Fruit fly (Drosophila melanogaster) whole organism, adult: ENCODE results near the gene CG1138.

Experiments
- CG11617 ChIP-seq: fragments of 200-800 bp; sonication (Bioruptor generic); optimal IDR thresholded peaks from 2 replicates; lab custom pipeline; 2017; ENCODE audit warnings: mild to moderate bottlenecking, missing biosample characterization, missing genetic modification reagents, missing genetic modification characterization
- CG12768 ChIP-seq: fragments of 200-800 bp; sonication (Bioruptor generic); optimal IDR thresholded peaks from 2 replicates; lab custom pipeline; 2017; ENCODE audit warnings: missing biosample characterization, missing genetic modification characterization, mild to moderate bottlenecking, moderate library complexity, missing genetic modification reagents
- CG14711 ChIP-seq: fragments of 200-800 bp; sonication (Bioruptor generic); optimal IDR thresholded peaks from 2 replicates; lab custom pipeline; 2018; ENCODE audit warnings: missing biosample characterization, mild to moderate bottlenecking, missing genetic modification characterization, moderate library complexity
- CG1620 ChIP-seq: fragments of 200-800 bp; sonication (Bioruptor generic); optimal IDR thresholded peaks from 2 replicates; lab custom pipeline; 2016; ENCODE audit warnings: missing biosample characterization, missing genetic modification characterization
- CG33017 ChIP-seq: fragments of 200-800 bp; sonication (Bioruptor generic); optimal IDR thresholded peaks from 2 replicates; lab custom pipeline; 2018; ENCODE audit warnings: missing biosample characterization, mild to moderate bottlenecking, missing genetic modification characterization, moderate library complexity
- CG5204 ChIP-seq: fragments of 200-800 bp; sonication (Bioruptor generic); optimal IDR thresholded peaks from 2 replicates; lab custom pipeline; 2016; ENCODE audit warnings: missing biosample characterization, missing genetic modification characterization
- CG7045 ChIP-seq: fragments of 200-800 bp; sonication (Bioruptor generic); optimal IDR thresholded peaks from 2 replicates; lab custom pipeline; 2017; ENCODE audit warnings: missing biosample characterization, mild to moderate bottlenecking, missing genetic modification characterization
- CG7101 ChIP-seq: fragments of 200-800 bp; sonication (Bioruptor generic); optimal IDR thresholded peaks from 2 replicates; lab custom pipeline; 2018; ENCODE audit warnings: missing biosample characterization, mild to moderate bottlenecking, missing genetic modification characterization, moderate library complexity
- Clk ChIP-seq: fragments of 200-800 bp; sonication (Bioruptor generic); optimal IDR thresholded peaks from 2 replicates; lab custom pipeline; 2017; ENCODE audit warnings: missing biosample characterization, missing genetic modification characterization
- Crg-1 ChIP-seq: fragments of 200-800 bp; sonication (Bioruptor generic); optimal IDR thresholded peaks from 2 replicates; lab custom pipeline; 2016; ENCODE audit warnings: missing biosample characterization, missing genetic modification characterization
- Hr96 ChIP-seq: fragments of 200-800 bp; sonication (Bioruptor generic); optimal IDR thresholded peaks from 2 replicates; lab custom pipeline; 2016; ENCODE audit warnings: missing biosample characterization, missing genetic modification characterization
- Mnt ChIP-seq: fragments of 200-800 bp; sonication (Bioruptor generic); optimal IDR thresholded peaks from 2 replicates; lab custom pipeline; 2016; ENCODE audit warnings: missing biosample characterization, mild to moderate bottlenecking, missing genetic modification characterization
- bab1 ChIP-seq: fragments of 200-800 bp; sonication (Bioruptor generic); optimal IDR thresholded peaks from 3 replicates; lab custom pipeline; 2019; ENCODE audit warnings: missing biosample characterization, mild to moderate bottlenecking, missing genetic modification characterization, moderate library complexity
- cic ChIP-seq: fragments of 200-800 bp; sonication (Bioruptor generic); optimal IDR thresholded peaks from 2 replicates; lab custom pipeline; 2017; ENCODE audit warnings: missing biosample characterization, mild to moderate bottlenecking, missing genetic modification characterization, moderate library complexity
- cnc ChIP-seq, 2 experiments: fragments of >200 bp; optimal IDR thresholded peaks; 2 replicates each; lab custom pipeline; 2017
- kay ChIP-seq: fragments of 200-800 bp; sonication (Bioruptor generic); peaks from one replicate; lab custom pipeline; 2016; ENCODE audit warnings: missing biosample characterization, missing genetic modification characterization, borderline replicate concordance
- ovo ChIP-seq: fragments of 200-800 bp; sonication (Bioruptor generic); optimal IDR thresholded peaks from 2 replicates; lab custom pipeline; 2016; ENCODE audit warnings: missing biosample characterization, missing genetic modification characterization
- pad ChIP-seq: fragments of 200-800 bp; sonication (Bioruptor generic); optimal IDR thresholded peaks from 3 replicates; lab custom pipeline; 2017; ENCODE audit warnings: missing biosample characterization, missing genetic modification characterization, mild to moderate bottlenecking, moderate library complexity, missing genetic modification reagents
- tj ChIP-seq: fragments of 200-800 bp; sonication (Bioruptor generic); optimal IDR thresholded peaks from 3 replicates; lab custom pipeline; 2017; ENCODE audit warnings: missing biosample characterization, mild to moderate bottlenecking, missing genetic modification characterization, moderate library complexity
- toe ChIP-seq: fragments of 200-800 bp; sonication (Bioruptor generic); optimal IDR thresholded peaks from 2 replicates; lab custom pipeline; 2016; ENCODE audit warnings: missing biosample characterization, missing genetic modification characterization

Gene CG1138

DNA sequence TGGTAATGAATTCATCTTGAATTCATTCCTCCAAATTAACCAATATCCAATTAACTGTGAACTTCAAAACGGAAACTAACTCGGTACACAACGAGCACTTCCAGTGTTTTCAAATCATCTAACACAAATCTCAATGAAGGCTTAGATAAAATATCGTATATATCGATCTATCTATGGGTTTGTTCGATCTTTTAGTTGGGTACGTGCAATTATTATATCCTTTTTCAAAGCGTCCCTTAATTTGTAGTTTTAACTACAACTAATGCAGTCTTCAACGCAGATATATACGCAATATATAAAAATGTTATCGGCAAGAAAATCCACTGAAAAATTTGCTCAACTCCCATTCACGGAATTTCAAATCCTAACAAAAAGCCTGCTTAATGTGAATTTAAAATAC is at the start of gene CG1138:
CG1138 (minus strand) TSS at position 101 of the 400 bp plus-strand sequence.
- TF ChIP-seq CG12768 (no peak), Mnt (GFP tag; lab: Kevin White, UChicago) (no peak), Clk (GFP tag; lab: Kevin White, UChicago) (no peak), CG5204 (GFP tag; lab: Kevin White, UChicago) (no peak), kay (GFP tag; lab: Kevin White, UChicago) (no peak), toe (GFP tag; lab: Kevin White, UChicago) (no peak), pad (no peak)

DNA sequence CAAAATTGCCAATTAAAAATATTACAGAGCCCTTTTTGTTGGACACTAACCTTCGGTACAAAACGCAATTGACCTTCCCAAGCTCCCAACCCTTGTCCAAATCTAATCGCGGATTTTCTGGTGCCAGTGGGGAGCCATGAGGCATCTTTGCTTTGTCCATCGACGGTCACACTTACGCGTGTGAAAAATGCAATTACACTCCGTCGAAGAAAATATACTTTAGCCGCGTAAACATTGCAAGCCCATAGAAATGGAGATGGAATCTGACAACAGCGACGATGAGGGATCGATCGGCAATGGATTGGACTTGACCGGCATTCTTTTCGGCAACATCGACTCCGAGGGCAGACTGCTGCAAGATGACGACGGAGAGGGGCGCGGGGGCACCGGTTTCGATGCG is 48.9 kb upstream of the CG1138 start, which contains the start of gene Taf1:
Taf1 (plus strand) TSS at position 150 of the 400 bp plus-strand sequence.
- no peak for TF ChIP-seq CG33017 (tag; lab: Kevin White, UChicago)
- no peak for TF ChIP-seq kay (GFP tag; lab: Kevin White, UChicago)
- TF ChIP-seq Clk (GFP tag; lab: Kevin White, UChicago) = no peak
- no peak for TF ChIP-seq CG14711 (tag; lab: Kevin White, UChicago)
- TF ChIP-seq CG12768 = peak; percentile 39
- TF ChIP-seq CG5204 (GFP tag; lab: Kevin White, UChicago) = no peak
- no peak for TF ChIP-seq pad
- peak; percentile 20 for TF ChIP-seq Mnt (GFP tag; lab: Kevin White, UChicago)
- TF ChIP-seq cic = no peak
- TF ChIP-seq toe (GFP tag; lab: Kevin White, UChicago) = peak; percentile 60
- no peak for TF ChIP-seq CG1620 (GFP tag; lab: Kevin White, UChicago)
- TF ChIP-seq CG11617 (GFP tag; lab: Kevin White, UChicago) = no peak
- TF ChIP-seq Hr96 (GFP tag; lab: Kevin White, UChicago) = peak; percentile 20
- peak; percentile 17 for TF ChIP-seq bab1 (GFP tag; lab: Kevin White, UChicago)
- TF ChIP-seq CG7045 (GFP tag; lab: Kevin White, UChicago) = no peak

- no peak for TF ChIP-seq pad
- TF ChIP-seq cic = peak; percentile 34
Measured at dm6 chr3R:6644334-6644733, 46.5 kb upstream of the CG1138 start, which contains the start of gene Ass. Gene Ass (minus strand): TSS chr3R:6644434.

DNA sequence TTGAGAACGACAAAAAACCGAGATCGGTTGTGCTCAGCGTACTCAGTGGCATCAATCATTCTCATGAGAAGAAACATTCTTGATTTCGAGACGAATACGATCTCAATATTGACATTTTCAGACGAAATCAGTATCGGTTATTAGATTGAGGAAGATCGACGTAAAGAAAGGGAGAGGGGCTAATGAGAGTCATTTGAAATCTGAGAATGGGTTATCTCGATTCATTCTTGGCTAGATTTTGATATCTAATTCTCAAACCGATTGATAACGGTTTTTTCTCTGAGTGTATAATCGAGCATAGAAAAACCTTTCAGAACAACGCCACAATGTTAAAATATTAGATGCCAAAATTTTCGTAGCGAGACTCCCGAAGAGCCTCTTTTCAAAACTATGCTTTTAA is 43.1 kb upstream of the CG1138 start, which contains the start of gene CG31286:
CG31286 (plus strand) TSS at position 301 of the 400 bp plus-strand sequence.
- TF ChIP-seq tj (GFP tag; lab: Kevin White, UChicago) = no peak
- no peak for TF ChIP-seq CG5204 (GFP tag; lab: Kevin White, UChicago)
- TF ChIP-seq CG7045 (GFP tag; lab: Kevin White, UChicago) = no peak
- TF ChIP-seq Clk (GFP tag; lab: Kevin White, UChicago) = no peak
- TF ChIP-seq cnc (optimal IDR thresholded peaks at IDR 0.05; lab: Kevin White, UChicago) = no peak
- no peak for TF ChIP-seq CG11617 (GFP tag; lab: Kevin White, UChicago)
- TF ChIP-seq CG7101 = no peak
- no peak for TF ChIP-seq Hr96 (GFP tag; lab: Kevin White, UChicago)
- TF ChIP-seq CG33017 (tag; lab: Kevin White, UChicago) = no peak
- TF ChIP-seq kay (GFP tag; lab: Kevin White, UChicago) = no peak
- TF ChIP-seq bab1 (GFP tag; lab: Kevin White, UChicago) = no peak
- no peak for TF ChIP-seq CG1620 (GFP tag; lab: Kevin White, UChicago)
- no peak for TF ChIP-seq pad
- TF ChIP-seq CG14711 (tag; lab: Kevin White, UChicago) = no peak
- TF ChIP-seq Crg-1 (GFP tag; lab: Kevin White, UChicago) = no peak
- TF ChIP-seq cic = no peak
- TF ChIP-seq Mnt (GFP tag; lab: Kevin White, UChicago) = no peak
- TF ChIP-seq CG12768 = no peak
- TF ChIP-seq toe (GFP tag; lab: Kevin White, UChicago) = no peak
- no peak for TF ChIP-seq ovo (GFP tag; lab: Kevin White, UChicago)

DNA sequence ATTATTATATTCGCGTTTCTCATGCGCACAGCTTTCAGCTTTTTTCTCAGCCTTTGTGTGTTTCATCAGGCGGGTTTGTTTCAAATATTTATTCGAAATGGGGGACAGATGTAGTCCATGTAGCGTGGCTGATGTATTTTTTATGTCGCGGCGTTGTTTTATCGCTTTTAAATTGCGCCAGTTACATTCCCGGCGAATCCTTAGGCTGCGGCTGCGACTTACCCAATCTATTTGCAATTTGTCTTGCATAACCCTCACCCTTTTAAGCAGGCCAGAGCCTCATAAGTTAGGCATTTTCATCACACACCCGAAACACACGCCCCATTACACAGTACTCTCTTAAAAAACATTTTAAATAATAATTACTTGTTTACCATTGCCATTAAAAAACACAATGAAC is 32.0 kb upstream of the CG1138 start, which contains the start of gene sunz:
sunz (plus strand) TSS at position 301 of the 400 bp plus-strand sequence.
- TF ChIP-seq Clk (GFP tag; lab: Kevin White, UChicago) (no peak), CG12768 (no peak)

DNA sequence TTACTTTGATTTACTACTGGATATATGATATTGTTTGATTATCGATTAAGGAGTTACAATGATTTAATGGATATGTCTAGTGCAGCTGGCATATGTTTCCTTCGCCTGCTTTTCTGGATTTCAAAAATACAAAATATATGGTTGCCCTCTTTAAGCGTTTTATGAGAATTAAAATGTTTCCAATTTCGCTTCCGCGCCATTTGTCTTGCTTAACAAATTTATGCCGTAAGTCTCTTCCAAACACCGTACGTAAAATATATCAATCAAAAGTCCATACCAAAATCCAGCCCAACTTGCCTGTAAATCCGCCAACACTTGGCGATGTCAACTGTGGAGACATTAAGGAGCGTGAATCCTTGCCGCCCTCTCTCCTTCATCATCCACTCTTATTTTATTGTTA is 31.4 kb upstream of the CG1138 start, which contains the start of gene CG15177:
CG15177 (minus strand) TSS at position 101 of the 400 bp plus-strand sequence.
- TF ChIP-seq CG7101 (no peak), CG5204 (GFP tag; lab: Kevin White, UChicago) (no peak), CG11617 (GFP tag; lab: Kevin White, UChicago) (no peak), tj (GFP tag; lab: Kevin White, UChicago) (no peak), cic (no peak), Clk (GFP tag; lab: Kevin White, UChicago) (no peak)

- TF ChIP-seq CG11617 (GFP tag; lab: Kevin White, UChicago) (no peak), Mnt (GFP tag; lab: Kevin White, UChicago) (no peak), CG7101 (no peak), cic (no peak), pad (no peak), tj (GFP tag; lab: Kevin White, UChicago) (no peak), CG14711 (tag; lab: Kevin White, UChicago) (no peak), toe (GFP tag; lab: Kevin White, UChicago) (no peak), CG12768 (no peak), ovo (GFP tag; lab: Kevin White, UChicago) (no peak), CG7045 (GFP tag; lab: Kevin White, UChicago) (no peak), CG5204 (GFP tag; lab: Kevin White, UChicago) (no peak), kay (GFP tag; lab: Kevin White, UChicago) (no peak), Clk (GFP tag; lab: Kevin White, UChicago) (no peak), cnc (optimal IDR thresholded peaks at IDR 0.05; lab: Kevin White, UChicago) (no peak)
Measured at dm6 chr3R:6627800-6628199, 30.0 kb upstream of the CG1138 start, which contains the start of gene sowi. Gene sowi (minus strand): TSS chr3R:6627900.
